Worm (Caenorhabditis elegans) whole organism, L4 larva: ENCODE measurements around the gene mab-21.
A peak's percentile ranks its signal among the peaks of the same experiment; 100 is the strongest.

ENCODE experiments used
- F37D6.2 ChIP-seq: sonication (generic microtip); optimal IDR thresholded peaks from 2 replicates; lab custom pipeline; 2016; ENCODE audit warnings: mild to moderate bottlenecking, missing genetic modification characterization, missing compliant biosample characterization
- F44E2.7 ChIP-seq: fragments of 200-800 bp; sonication (Bioruptor generic); IDR thresholded peaks from 2 replicates; pipeline ENCODE4 v2.1.2; 2022; ENCODE audit warnings: missing genetic modification characterization, missing compliant biosample characterization
- T26A8.4 ChIP-seq: fragments of 200-800 bp; sonication (Bioruptor generic); IDR thresholded peaks from 2 replicates; pipeline ENCODE4 v1.3.6; 2022; ENCODE audit warnings: missing genetic modification characterization, missing compliant biosample characterization
- Y105C5A.15 ChIP-seq: fragments of 200-800 bp; sonication (Bioruptor generic); IDR thresholded peaks from 2 replicates; pipeline ENCODE4 v1.3.6; 2022; ENCODE audit warnings: missing genetic modification characterization, missing compliant biosample characterization
- Y5F2A.4 ChIP-seq: fragments of 200-800 bp; sonication (Bioruptor generic); optimal IDR thresholded peaks from 2 replicates; lab custom pipeline; 2018; ENCODE audit warnings: mild to moderate bottlenecking, missing genetic modification characterization, missing compliant biosample characterization
- ZK546.5 ChIP-seq, 2 experiments: sonication (generic microtip); optimal IDR thresholded peaks; 2 replicates each; lab custom pipeline; 2017; ENCODE audit warnings: missing biosample characterization in 2 of 2, missing genetic modification characterization in 2 of 2
- ceh-82 ChIP-seq: sonication (generic microtip); optimal IDR thresholded peaks from 2 replicates; lab custom pipeline; 2017; ENCODE audit warnings: missing biosample characterization, missing genetic modification characterization
- ces-1 ChIP-seq: fragments of 150-350 bp; sonication (generic microtip); optimal IDR thresholded peaks from 4 replicates; lab custom pipeline; 2014; ENCODE audit warnings: missing biosample characterization, missing genetic modification reagents, missing genetic modification characterization
- daf-12 ChIP-seq: fragments of 150-350 bp; optimal IDR thresholded peaks from 2 replicates; lab custom pipeline; 2014; ENCODE audit warnings: missing biosample characterization, missing genetic modification reagents, missing genetic modification characterization
- daf-16 ChIP-seq, 3 experiments: sonication (generic microtip); optimal IDR thresholded peaks; 2 replicates each; lab custom pipeline; 2016 to 2017; ENCODE audit warnings: missing genetic modification characterization in 3 of 3, missing genetic modification reagents in 3 of 3, mild to moderate bottlenecking in 2 of 3, missing compliant biosample characterization in 2 of 3, missing biosample characterization in 1 of 3, moderate library complexity in 1 of 3
- daf-19 ChIP-seq: fragments of 200-800 bp; sonication (Bioruptor generic); conservative IDR thresholded peaks from 2 replicates; pipeline ENCODE4 v1.3.6; 2022; ENCODE audit warnings: missing genetic modification characterization, missing compliant biosample characterization
- dmd-6 ChIP-seq: fragments of 200-800 bp; sonication (Bioruptor generic); IDR thresholded peaks from 2 replicates; pipeline ENCODE4 v1.3.6; 2022; ENCODE audit warnings: missing genetic modification reagents, missing genetic modification characterization, missing compliant biosample characterization
- dmd-9 ChIP-seq: fragments of 200-800 bp; sonication (Bioruptor generic); IDR thresholded peaks from 2 replicates; pipeline ENCODE4 v1.3.6; 2022; ENCODE audit warnings: missing genetic modification reagents, missing genetic modification characterization, missing compliant biosample characterization
- dpl-1 ChIP-seq: fragments of 150-350 bp; optimal IDR thresholded peaks from 2 replicates; lab custom pipeline; 2014; ENCODE audit warnings: missing biosample characterization, missing genetic modification reagents, missing genetic modification characterization
- dve-1 ChIP-seq: sonication (generic microtip); optimal IDR thresholded peaks from 2 replicates; lab custom pipeline; 2017; ENCODE audit warnings: antibody characterized with exemption, mild to moderate bottlenecking, missing genetic modification characterization, missing compliant biosample characterization; ENCODE audit not compliant: insufficient read depth
- egl-27 ChIP-seq: sonication (generic microtip); optimal IDR thresholded peaks from 3 replicates; lab custom pipeline; 2017; ENCODE audit warnings: missing biosample characterization, missing genetic modification reagents, missing genetic modification characterization
- egl-43 ChIP-seq: fragments of 200-800 bp; sonication (Bioruptor generic); IDR thresholded peaks from 2 replicates; pipeline ENCODE4 v1.3.6; 2022; ENCODE audit warnings: missing genetic modification reagents, missing genetic modification characterization, missing compliant biosample characterization
- fkh-10 ChIP-seq: fragments of 150-350 bp; optimal IDR thresholded peaks from 2 replicates; lab custom pipeline; 2014; ENCODE audit warnings: missing biosample characterization, missing genetic modification reagents, missing genetic modification characterization
- gei-8 ChIP-seq: fragments of 200-800 bp; sonication (Bioruptor generic); optimal IDR thresholded peaks from 2 replicates; lab custom pipeline; 2018; ENCODE audit warnings: mild to moderate bottlenecking, missing genetic modification characterization, missing compliant biosample characterization
- hmg-1.1 ChIP-seq: fragments of 200-800 bp; sonication (Bioruptor generic); IDR thresholded peaks from 2 replicates; pipeline ENCODE4 v1.3.6; 2022; ENCODE audit warnings: missing genetic modification reagents, missing genetic modification characterization, missing compliant biosample characterization
- jun-1 ChIP-seq: fragments of 150-350 bp; optimal IDR thresholded peaks from 2 replicates; lab custom pipeline; 2014; ENCODE audit warnings: missing biosample characterization, missing genetic modification reagents, missing genetic modification characterization
- lim-7 ChIP-seq: fragments of 200-800 bp; sonication (Bioruptor generic); IDR thresholded peaks from 2 replicates; pipeline ENCODE4 v1.3.6; 2022; ENCODE audit warnings: missing genetic modification characterization, missing compliant biosample characterization
- lin-1 ChIP-seq: fragments of 200-800 bp; sonication (Bioruptor generic); IDR thresholded peaks from 2 replicates; pipeline ENCODE4 v1.3.6; 2022; ENCODE audit warnings: missing genetic modification reagents, missing genetic modification characterization, missing compliant biosample characterization
- lin-29 ChIP-seq: fragments of 200-800 bp; sonication (Bioruptor generic); IDR thresholded peaks from 2 replicates; pipeline ENCODE4 v1.3.6; 2022; ENCODE audit warnings: missing genetic modification reagents, missing genetic modification characterization, missing compliant biosample characterization
- madf-5 ChIP-seq, 2 experiments: fragments of 200-800 bp; sonication (Bioruptor generic); IDR thresholded peaks; 2 replicates each; pipeline ENCODE4 v1.3.6; 2022; ENCODE audit warnings: missing compliant biosample characterization in 2 of 2, missing genetic modification characterization in 2 of 2
- mdl-1 ChIP-seq, 2 experiments: fragments of 150-350 bp in 1 of 2; sonication (generic microtip) in 1 of 2; optimal IDR thresholded peaks; 2 replicates each; lab custom pipeline; 2014 to 2017; ENCODE audit warnings: missing biosample characterization in 2 of 2, missing genetic modification characterization in 2 of 2
- mdt-29 ChIP-seq: fragments of 200-800 bp; sonication (Bioruptor generic); IDR thresholded peaks from 2 replicates; pipeline ENCODE4 v1.3.6; 2022; ENCODE audit warnings: missing genetic modification reagents, missing genetic modification characterization, missing compliant biosample characterization
- mep-1 ChIP-seq: fragments of 150-350 bp; sonication (generic microtip); optimal IDR thresholded peaks from 3 replicates; lab custom pipeline; 2014; ENCODE audit warnings: missing biosample characterization, missing genetic modification characterization
- mxl-3 ChIP-seq: fragments of 200-800 bp; sonication (Bioruptor generic); optimal IDR thresholded peaks from 2 replicates; lab custom pipeline; 2018; ENCODE audit warnings: mild to moderate bottlenecking, missing genetic modification characterization, missing compliant biosample characterization
- nhr-11 ChIP-seq: fragments of 150-350 bp; optimal IDR thresholded peaks from 2 replicates; lab custom pipeline; 2014; ENCODE audit warnings: missing biosample characterization, missing genetic modification characterization
- nhr-111 ChIP-seq: fragments of 200-800 bp; sonication (Bioruptor generic); optimal IDR thresholded peaks from 2 replicates; lab custom pipeline; 2018; ENCODE audit warnings: mild to moderate bottlenecking, missing genetic modification characterization, missing compliant biosample characterization
- nhr-237 ChIP-seq: sonication (generic microtip); optimal IDR thresholded peaks from 2 replicates; lab custom pipeline; 2017; ENCODE audit warnings: missing biosample characterization, missing genetic modification characterization
- nhr-25 ChIP-seq: sonication (generic microtip); optimal IDR thresholded peaks from 2 replicates; lab custom pipeline; 2017; ENCODE audit warnings: missing genetic modification characterization, mild to moderate bottlenecking, missing compliant biosample characterization, antibody characterized with exemption, moderate library complexity, borderline replicate concordance; ENCODE audit not compliant: insufficient read depth
- nhr-28 ChIP-seq: fragments of 150-350 bp; optimal IDR thresholded peaks from 2 replicates; lab custom pipeline; 2014; ENCODE audit warnings: missing biosample characterization, missing genetic modification characterization
- nhr-42 ChIP-seq: fragments of 200-800 bp; sonication (Bioruptor generic); IDR thresholded peaks from 2 replicates; pipeline ENCODE4 v1.3.6; 2022; ENCODE audit warnings: missing genetic modification characterization, missing compliant biosample characterization
- nhr-77 ChIP-seq: fragments of 150-350 bp; optimal IDR thresholded peaks from 2 replicates; lab custom pipeline; 2014; ENCODE audit warnings: missing biosample characterization, missing genetic modification characterization
- php-3 ChIP-seq: fragments of 200-800 bp; sonication (Bioruptor generic); IDR thresholded peaks from 2 replicates; pipeline ENCODE4 v1.3.6; 2022; ENCODE audit warnings: missing genetic modification reagents, missing genetic modification characterization, missing compliant biosample characterization
- pqm-1 ChIP-seq: sonication (generic microtip); optimal IDR thresholded peaks from 2 replicates; lab custom pipeline; 2017; ENCODE audit warnings: missing biosample characterization, missing genetic modification characterization
- sdz-12 ChIP-seq: fragments of 200-800 bp; sonication (Bioruptor generic); optimal IDR thresholded peaks from 2 replicates; lab custom pipeline; 2018; ENCODE audit warnings: mild to moderate bottlenecking, missing genetic modification characterization, missing compliant biosample characterization
- set-16 ChIP-seq: fragments of 200-800 bp; sonication (Bioruptor generic); IDR thresholded peaks from 2 replicates; pipeline ENCODE4 v1.3.6; 2022; ENCODE audit warnings: missing genetic modification reagents, missing genetic modification characterization, missing compliant biosample characterization
- snpc-4 ChIP-seq: fragments of 150-350 bp; optimal IDR thresholded peaks from 2 replicates; lab custom pipeline; 2014; ENCODE audit warnings: missing biosample characterization, missing genetic modification characterization
- spr-1 ChIP-seq: sonication (generic microtip); optimal IDR thresholded peaks from 2 replicates; lab custom pipeline; 2016; ENCODE audit warnings: mild to moderate bottlenecking, missing genetic modification characterization, missing compliant biosample characterization
- spr-3 ChIP-seq: fragments of 200-800 bp; sonication (Bioruptor generic); optimal IDR thresholded peaks from 2 replicates; lab custom pipeline; 2018; ENCODE audit warnings: mild to moderate bottlenecking, missing genetic modification characterization, missing compliant biosample characterization
- tag-97 ChIP-seq: fragments of 200-800 bp; sonication (Bioruptor generic); IDR thresholded peaks from 2 replicates; pipeline ENCODE4 v1.3.6; 2022; ENCODE audit warnings: missing genetic modification characterization, missing compliant biosample characterization
- unc-62 ChIP-seq, 3 experiments: fragments of 150-350 bp in 1 of 3; sonication (generic microtip); optimal IDR thresholded peaks in 2 of 3; peaks in 1 of 3; 1 replicate in 1 of 3; 2 replicates in 2 of 3; lab custom pipeline; 2014 to 2017; ENCODE audit warnings: missing biosample characterization in 3 of 3, missing genetic modification characterization in 3 of 3, missing genetic modification reagents in 3 of 3, missing genotype in 1 of 3
- zfp-2 ChIP-seq: sonication (generic microtip); optimal IDR thresholded peaks from 2 replicates; lab custom pipeline; 2016; ENCODE audit warnings: mild to moderate bottlenecking, missing genetic modification characterization, missing compliant biosample characterization
- zip-11 ChIP-seq: fragments of 200-800 bp; sonication (Bioruptor generic); IDR thresholded peaks from 2 replicates; pipeline ENCODE4 v1.3.6; 2022; ENCODE audit warnings: missing genetic modification characterization, missing compliant biosample characterization

The mab-21 gene

DNA sequence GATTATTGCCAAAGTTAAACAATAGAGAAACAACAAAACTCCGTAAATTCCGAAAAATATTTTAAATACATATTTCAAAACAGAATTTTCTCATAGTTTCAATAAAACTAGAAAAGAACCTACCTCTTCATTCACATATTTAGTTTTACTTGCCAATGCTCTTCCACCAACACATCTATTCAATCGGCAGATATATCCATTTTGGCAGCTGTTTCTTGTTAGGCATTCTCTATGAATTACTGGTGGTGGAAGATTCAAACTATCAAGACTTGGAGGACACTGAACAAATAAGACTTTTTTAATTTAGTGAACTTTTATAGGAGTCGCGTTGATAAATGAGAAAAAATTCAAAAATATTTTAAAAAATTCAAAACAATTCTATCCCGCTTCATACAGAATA lies 46.8 kb downstream of the mab-21 start:
- TF ChIP-seq F44E2.7 (GFP tag; lab: Robert Waterston, UW) (no peak), spr-3 (GFP tag; lab: Kevin White, UChicago) (no peak), egl-27 (tag; lab: Kevin White, UChicago) (no peak), unc-62 (GFP tag; optimal IDR thresholded peaks at IDR 0.05 in 1 of 2; lab: Kevin White, UChicago) (no peak), unc-62 (tag; optimal IDR thresholded peaks at IDR 0.05; lab: Kevin White, UChicago) (no peak), spr-1 (no peak), lin-1 (GFP tag; lab: Robert Waterston, UW) (no peak), nhr-11 (tag; lab: Kevin White, UChicago) (no peak), zfp-2 (tag; lab: Kevin White, UChicago) (no peak)

DNA sequence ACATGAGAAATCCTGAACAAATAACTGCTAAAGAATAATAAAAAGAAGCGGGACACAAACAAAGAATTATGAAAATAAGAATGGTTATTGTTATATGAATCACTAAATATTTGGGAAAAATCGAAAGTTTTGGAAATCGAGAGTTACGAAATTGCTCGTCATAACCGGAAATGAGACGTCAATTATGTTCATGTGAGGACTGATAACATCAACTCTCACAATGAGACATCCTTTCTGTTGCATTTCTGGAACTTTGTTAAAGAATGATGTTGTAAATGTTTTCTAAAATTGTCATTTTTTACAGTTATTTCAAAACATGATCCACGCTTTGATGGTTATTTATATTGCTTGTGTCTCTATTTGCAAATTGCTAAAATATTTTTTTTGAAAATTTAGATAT lies 47.3 kb downstream of the mab-21 start, which contains the start of gene T23F11.6:
Gene T23F11.6, minus strand, starts transcription at position 45 of the 400 bp plus-strand sequence.
- TF ChIP-seq nhr-111 (no peak), mep-1 (tag; lab: Kevin White, UChicago) (no peak), dmd-6 (peak; percentile 65), lin-1 (GFP tag; lab: Robert Waterston, UW) (0 out of 2 replicates have a peak, but pooled peaks have one; percentile 49), nhr-28 (tag; lab: Kevin White, UChicago) (peak; percentile 15), zip-11 (GFP tag; lab: Robert Waterston, UW) (no peak), daf-16 (GFP tag; optimal IDR thresholded peaks at IDR 0.05; lab: Kevin White, UChicago) (no peak), daf-16 (tag; optimal IDR thresholded peaks at IDR 0.05; lab: Kevin White, UChicago) (peak; percentile 22), mdl-1 (tag; optimal IDR thresholded peaks at IDR 0.05; lab: Kevin White, UChicago) (peak in 1 of 2 experiments; percentile 1), dve-1 (peak; percentile 5), pqm-1 (tag; lab: Kevin White, UChicago) (peak; percentile 53), mxl-3 (GFP tag; lab: Kevin White, UChicago) (no peak), nhr-42 (GFP tag; lab: Robert Waterston, UW) (no peak), nhr-25 (tag; lab: Kevin White, UChicago) (no peak), ces-1 (GFP tag; lab: Kevin White, UChicago) (no peak), tag-97 (no peak)

DNA sequence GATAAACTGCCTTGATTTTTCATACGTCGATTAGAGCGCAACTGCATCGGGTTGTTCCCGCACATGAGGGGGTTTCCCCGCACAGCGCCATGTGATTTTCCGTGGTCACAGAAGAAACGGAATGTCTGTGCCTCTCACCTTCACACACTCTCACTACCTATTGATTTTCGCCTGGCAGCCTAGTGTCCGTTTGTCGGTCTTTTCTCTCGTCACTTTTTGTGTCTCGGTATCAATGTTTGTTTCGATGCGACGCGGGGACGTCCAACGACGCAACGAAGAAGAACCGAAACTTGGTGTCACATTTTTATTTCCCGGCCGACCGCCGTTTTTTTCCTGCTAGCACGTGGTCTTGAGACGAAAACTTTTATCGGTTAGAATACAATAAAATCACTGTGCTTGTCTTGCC lies 48.8 kb downstream of the mab-21 start:
- peak; percentile 76; the same call in 1 of the 2 replicates for TF ChIP-seq Y105C5A.15
- no peak for TF ChIP-seq Y5F2A.4 (GFP tag; lab: Kevin White, UChicago)
- TF ChIP-seq fkh-10 (GFP tag; lab: Kevin White, UChicago), result peak; percentile 57
- TF ChIP-seq nhr-77 (tag; lab: Kevin White, UChicago), result peak; percentile 97
- TF ChIP-seq spr-3 (GFP tag; lab: Kevin White, UChicago), result no peak
- TF ChIP-seq daf-12 (tag; lab: Kevin White, UChicago), result no peak
- no peak for TF ChIP-seq sdz-12 (GFP tag; lab: Kevin White, UChicago)
- TF ChIP-seq F37D6.2 (tag; lab: Kevin White, UChicago), result peak; percentile 77
- no peak for TF ChIP-seq madf-5 (GFP tag; IDR thresholded peaks at IDR 0.05; lab: Robert Waterston, UW)
- peak; percentile 73; the same call in 1 of the 2 replicates for TF ChIP-seq lin-29 (GFP tag; lab: Robert Waterston, UW)
- peak; percentile 61; the same call in 1 of the 2 replicates for TF ChIP-seq php-3 (GFP tag; lab: Robert Waterston, UW)
- TF ChIP-seq egl-43 (GFP tag; lab: Robert Waterston, UW), result no peak
- no peak for TF ChIP-seq snpc-4
- peak; percentile 83 for TF ChIP-seq T26A8.4 (GFP tag; lab: Robert Waterston, UW)
- 0 out of 2 replicates have a peak, but pooled peaks have one; percentile 39 for TF ChIP-seq daf-19
- TF ChIP-seq gei-8 (GFP tag; lab: Kevin White, UChicago), result peak; percentile 82
- TF ChIP-seq jun-1 (tag; lab: Kevin White, UChicago), result peak; percentile 72
- peak; percentile 80 for TF ChIP-seq dpl-1 (GFP tag; lab: Kevin White, UChicago)
- peak; percentile 82 for TF ChIP-seq mdt-29 (GFP tag; lab: Robert Waterston, UW)
- no peak for TF ChIP-seq ceh-82
- peak; percentile 80 for TF ChIP-seq set-16
- no peak for TF ChIP-seq ZK546.5 (tag; optimal IDR thresholded peaks at IDR 0.05; lab: Kevin White, UChicago)
- TF ChIP-seq dmd-9 (GFP tag; lab: Robert Waterston, UW), result peak; percentile 47; the same call in 1 of the 2 replicates
- TF ChIP-seq hmg-1.1, result peak; percentile 86
- TF ChIP-seq nhr-237 (tag; lab: Kevin White, UChicago), result peak; percentile 2
- TF ChIP-seq daf-16 (GFP tag; optimal IDR thresholded peaks at IDR 0.05; lab: Kevin White, UChicago), result peak; percentile 54 to 75
- TF ChIP-seq daf-16 (tag; optimal IDR thresholded peaks at IDR 0.05; lab: Kevin White, UChicago), result peak; percentile 77
- no peak for TF ChIP-seq lim-7 (GFP tag; lab: Robert Waterston, UW)
